Worm (Caenorhabditis elegans) whole organism, mixed stage, embryonic: ENCODE measurements around the gene C29E4.13.

Experiments used
- bed-3 ChIP-seq: fragments of 200-800 bp; sonication (Bioruptor generic); optimal IDR thresholded peaks from 3 replicates; lab custom pipeline; 2018; ENCODE audit warnings: mild to moderate bottlenecking, missing genetic modification characterization, moderate library complexity, missing compliant biosample characterization
- blmp-1 ChIP-seq: fragments of 150-350 bp; optimal IDR thresholded peaks from 2 replicates; lab custom pipeline; 2014; ENCODE audit warnings: missing biosample characterization, missing genetic modification characterization
- ces-1 ChIP-seq: fragments of 150-350 bp; optimal IDR thresholded peaks from 2 replicates; lab custom pipeline; 2014; ENCODE audit warnings: missing biosample characterization, missing genetic modification reagents, missing genetic modification characterization
- elt-3 ChIP-seq: fragments of 150-350 bp; optimal IDR thresholded peaks from 2 replicates; lab custom pipeline; 2014; ENCODE audit warnings: missing biosample characterization, missing genetic modification characterization
- flh-1 ChIP-seq: fragments of 200-800 bp; sonication (Bioruptor generic); optimal IDR thresholded peaks from 2 replicates; lab custom pipeline; 2018; ENCODE audit warnings: mild to moderate bottlenecking, missing genetic modification characterization, moderate library complexity, missing compliant biosample characterization
- lin-13 ChIP-seq: fragments of 150-350 bp; optimal IDR thresholded peaks from 2 replicates; lab custom pipeline; 2014; ENCODE audit warnings: missing biosample characterization, missing genetic modification characterization
- nhr-12 ChIP-seq: fragments of 150-350 bp; optimal IDR thresholded peaks from 2 replicates; lab custom pipeline; 2014; ENCODE audit warnings: missing biosample characterization, missing genetic modification characterization
- nhr-28 ChIP-seq: fragments of 150-350 bp; optimal IDR thresholded peaks from 2 replicates; lab custom pipeline; 2014; ENCODE audit warnings: missing biosample characterization, missing genetic modification characterization
- ztf-11 ChIP-seq: fragments of 150-350 bp; optimal IDR thresholded peaks from 2 replicates; lab custom pipeline; 2014; ENCODE audit warnings: missing biosample characterization, missing genetic modification characterization

- TF ChIP-seq nhr-28 = no peak
- TF ChIP-seq ztf-11 (tag; lab: Kevin White, UChicago) = no peak
- TF ChIP-seq lin-13 (tag; lab: Kevin White, UChicago) = peak; percentile 16
- no peak for TF ChIP-seq bed-3 (GFP tag; lab: Kevin White, UChicago)
- TF ChIP-seq elt-3 = no peak
- no peak for TF ChIP-seq nhr-12
- TF ChIP-seq blmp-1 (tag; lab: Kevin White, UChicago) = no peak
- no peak for TF ChIP-seq flh-1 (GFP tag; lab: Kevin White, UChicago)
- no peak for TF ChIP-seq ces-1 (GFP tag; lab: Kevin White, UChicago)
Observed at ce11 chrIII:7940819-7941218, 12.3 kb upstream of the C29E4.13 start, which contains the start of gene C29E4.12.
